Worm (Caenorhabditis elegans): ENCODE data around the gene egl-17.

Gene egl-17

DNA sequence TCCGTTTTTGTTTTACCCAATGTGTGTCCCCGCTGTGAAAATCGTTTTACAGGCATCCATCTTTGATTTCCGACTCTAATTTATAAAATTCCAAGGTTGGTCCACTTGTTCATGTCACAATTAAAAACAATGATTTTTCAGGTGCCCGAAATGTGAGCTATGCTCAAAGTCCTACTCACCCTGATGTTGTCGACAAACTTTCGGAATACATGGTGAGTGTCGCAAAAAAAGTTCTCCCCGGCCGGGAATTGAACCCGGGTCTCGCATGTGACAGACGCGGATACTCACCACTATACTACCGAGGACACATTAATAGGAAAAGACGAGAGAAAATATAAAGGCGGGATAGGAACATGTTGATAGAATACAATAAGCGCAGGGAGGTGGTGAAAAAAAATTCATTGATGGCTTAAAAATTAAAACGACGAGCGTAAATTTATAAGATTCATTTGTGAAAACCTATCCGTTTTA is at the start of gene egl-17:
TSS of gene egl-17 (plus strand) at position 51 of the 471 bp plus-strand sequence.
- TF ChIP-seq sma-9 (GFP tag; optimal IDR thresholded peaks at IDR 0.05) (peak; percentile 69), sma-9 (tag; optimal IDR thresholded peaks at IDR 0.05) (no peak), fos-1 (tag; optimal IDR thresholded peaks at IDR 0.05) (peak; percentile 75), lin-39 (tag; optimal IDR thresholded peaks at IDR 0.05) (no peak), Y55F3AM.14 (GFP tag; optimal IDR thresholded peaks at IDR 0.05) (peak; percentile 59), F13H6.1 (tag; optimal IDR thresholded peaks at IDR 0.05) (peak; percentile 56), nhr-10 (tag; optimal IDR thresholded peaks at IDR 0.05) (no peak), lsy-2 (tag; optimal IDR thresholded peaks at IDR 0.05) (peak in 1 of 2 experiments; percentile 43), ztf-1 (GFP tag; conservative IDR thresholded peaks at IDR 0.05) (no peak), nhr-129 (tag; optimal IDR thresholded peaks at IDR 0.05) (peak; percentile 82), sem-4 (tag; optimal IDR thresholded peaks at IDR 0.05) (peak; percentile 16), egl-27 (tag; optimal IDR thresholded peaks at IDR 0.05) (peak; percentile 49), nhr-77 (tag; optimal IDR thresholded peaks at IDR 0.05) (no peak), ama-1 (optimal IDR thresholded peaks at IDR 0.05) (no peak), alr-1 (tag; optimal IDR thresholded peaks at IDR 0.05) (no peak), sma-3 (GFP tag; optimal IDR thresholded peaks at IDR 0.05) (peak; percentile 74), crh-2 (tag; optimal IDR thresholded peaks at IDR 0.05) (peak; percentile 71), nhr-11 (tag; optimal IDR thresholded peaks at IDR 0.05) (no peak), snpc-4 (tag; optimal IDR thresholded peaks at IDR 0.05) (no peak), nhr-21 (tag; optimal IDR thresholded peaks at IDR 0.05) (peak; percentile 61), aly-2 (tag; optimal IDR thresholded peaks at IDR 0.05) (no peak), peb-1 (tag; optimal IDR thresholded peaks at IDR 0.05) (no peak), nhr-12 (tag; optimal IDR thresholded peaks at IDR 0.05) (no peak), dmd-4 (tag; optimal IDR thresholded peaks at IDR 0.05) (peak; percentile 1), lin-11 (tag; optimal IDR thresholded peaks at IDR 0.05) (peak; percentile 47), gmeb-1 (tag; optimal IDR thresholded peaks at IDR 0.05) (peak; percentile 66), unc-55 (GFP tag; optimal IDR thresholded peaks at IDR 0.05) (peak; percentile 66), R02D3.7 (tag; optimal IDR thresholded peaks at IDR 0.05) (no peak), unc-62 (GFP tag; optimal IDR thresholded peaks at IDR 0.05) (no peak), elt-1 (tag; optimal IDR thresholded peaks at IDR 0.05) (no peak), skn-1 (tag; optimal IDR thresholded peaks at IDR 0.05) (peak; percentile 56), zag-1 (tag; optimal IDR thresholded peaks at IDR 0.05) (peak; percentile 48), lin-13 (GFP tag; optimal IDR thresholded peaks at IDR 0.05) (peak; percentile 52), elt-3 (tag; optimal IDR thresholded peaks at IDR 0.05) (no peak), nhr-23 (tag; optimal IDR thresholded peaks at IDR 0.05) (no peak), blmp-1 (tag; optimal IDR thresholded peaks at IDR 0.05; ENCODE audit: insufficient read depth) (no peak), ceh-82 (tag; optimal IDR thresholded peaks at IDR 0.05) (no peak), mdl-1 (tag; optimal IDR thresholded peaks at IDR 0.05) (peak in 1 of 2 experiments; percentile 42), ZK546.5 (tag; optimal IDR thresholded peaks at IDR 0.05) (no peak), ztf-11 (tag; optimal IDR thresholded peaks at IDR 0.05) (no peak), nhr-25 (tag; optimal IDR thresholded peaks at IDR 0.05) (peak; percentile 34), nhr-6 (tag; optimal IDR thresholded peaks at IDR 0.05) (peak; percentile 20), C34F6.9 (tag; optimal IDR thresholded peaks at IDR 0.05) (peak; percentile 58), ceh-16 (tag; optimal IDR thresholded peaks at IDR 0.05) (no peak), mbf-1 (tag; optimal IDR thresholded peaks at IDR 0.05) (no peak), ztf-4 (tag; optimal IDR thresholded peaks at IDR 0.05) (no peak), mab-5 (tag; optimal IDR thresholded peaks at IDR 0.05) (no peak), nhr-237 (tag; optimal IDR thresholded peaks at IDR 0.05) (no peak), unc-39 (tag; optimal IDR thresholded peaks at IDR 0.05) (no peak)
